Worm (Caenorhabditis elegans) whole organism, midembryonic: ENCODE measurements around the gene bnc-1.

Experiments used
- T22C8.4 ChIP-seq: fragments of 200-800 bp; sonication (Bioruptor generic); IDR thresholded peaks from 2 replicates; pipeline ENCODE4 v1.3.6; 2022; ENCODE audit warnings: missing genetic modification characterization, missing compliant biosample characterization
- cog-1 ChIP-seq: sonication (generic microtip); optimal IDR thresholded peaks from 2 replicates; lab custom pipeline; 2016; ENCODE audit warnings: missing genetic modification characterization, missing compliant biosample characterization
- flt-1 ChIP-seq: fragments of 200-800 bp; sonication (Bioruptor generic); IDR thresholded peaks from 2 replicates; pipeline ENCODE4 v1.3.6; 2022; ENCODE audit warnings: missing genetic modification characterization, missing compliant biosample characterization
- klf-2 ChIP-seq: fragments of 200-800 bp; sonication (Bioruptor generic); conservative IDR thresholded peaks from 2 replicates; pipeline ENCODE4 v1.3.6; 2022; ENCODE audit warnings: missing genetic modification reagents, missing genetic modification characterization, missing compliant biosample characterization
- med-1 ChIP-seq: sonication (generic microtip); optimal IDR thresholded peaks from 2 replicates; lab custom pipeline; 2017; ENCODE audit warnings: missing genetic modification characterization, mild to moderate bottlenecking, missing compliant biosample characterization, antibody characterized with exemption, missing genetic modification reagents; ENCODE audit not compliant: insufficient read depth
- ref-1 ChIP-seq: fragments of 200-800 bp; sonication (Bioruptor generic); conservative IDR thresholded peaks from 2 replicates; pipeline ENCODE4 v1.3.6; 2022; ENCODE audit warnings: missing genetic modification reagents, missing genetic modification characterization, missing compliant biosample characterization
- tab-1 ChIP-seq: fragments of 200-800 bp; sonication (Bioruptor generic); IDR thresholded peaks from 2 replicates; pipeline ENCODE4 v1.3.6; 2022; ENCODE audit warnings: missing genetic modification characterization, missing compliant biosample characterization
- ztf-23 ChIP-seq: fragments of 200-800 bp; sonication (Bioruptor generic); IDR thresholded peaks from 2 replicates; pipeline ENCODE4 v1.3.6; 2022; ENCODE audit warnings: missing genetic modification reagents, missing genetic modification characterization, missing compliant biosample characterization
- ztf-29 ChIP-seq: fragments of 200-800 bp; sonication (Bioruptor generic); IDR thresholded peaks from 2 replicates; pipeline ENCODE4 v1.3.6; 2022; ENCODE audit warnings: missing genetic modification reagents, missing genetic modification characterization, missing compliant biosample characterization

The bnc-1 gene

ce11 chrV:12251041-12251440 lies 25.8 kb downstream of the bnc-1 start, which contains the start of gene T04H1.5:
TSS of gene T04H1.5 (plus strand) at chrV:12251341.
- TF ChIP-seq ztf-23: no peak
- TF ChIP-seq ztf-29 (GFP tag; lab: Robert Waterston, UW): no peak
- no peak for TF ChIP-seq tab-1 (GFP tag; lab: Robert Waterston, UW)
- no peak for TF ChIP-seq klf-2 (GFP tag; lab: Robert Waterston, UW)
- TF ChIP-seq cog-1 (tag; lab: Kevin White, UChicago): no peak
- TF ChIP-seq flt-1 (GFP tag; lab: Robert Waterston, UW): no peak
- TF ChIP-seq T22C8.4 (GFP tag; lab: Robert Waterston, UW): no peak
- no peak for TF ChIP-seq med-1 (GFP tag; lab: Kevin White, UChicago)
- TF ChIP-seq ref-1: no peak

- TF ChIP-seq tab-1 (GFP tag; lab: Robert Waterston, UW) (no peak), T22C8.4 (GFP tag; lab: Robert Waterston, UW) (no peak), med-1 (GFP tag; lab: Kevin White, UChicago) (no peak)
Observed at ce11 chrV:12245777-12246452, 30.9 kb downstream of the bnc-1 start.

ce11 chrV:12244980-12245742 lies 31.7 kb downstream of the bnc-1 start, which contains the start of the genes T04H1.13, slfl-5 and rad-50:
TSS of gene T04H1.13 (minus strand) at chrV:12245030.
TSS of gene slfl-5 (minus strand) at chrV:12245044.
TSS of gene rad-50 (plus strand) at chrV:12245646.
- TF ChIP-seq ztf-23 (no peak), ref-1 (no peak), flt-1 (GFP tag; lab: Robert Waterston, UW) (no peak), klf-2 (GFP tag; lab: Robert Waterston, UW) (no peak), med-1 (GFP tag; lab: Kevin White, UChicago) (no peak), T22C8.4 (GFP tag; lab: Robert Waterston, UW) (no peak), tab-1 (GFP tag; lab: Robert Waterston, UW) (no peak), cog-1 (tag; lab: Kevin White, UChicago) (no peak), ztf-29 (GFP tag; lab: Robert Waterston, UW) (no peak)

- TF ChIP-seq ztf-29 (GFP tag; lab: Robert Waterston, UW) (no peak), ztf-23 (no peak), cog-1 (tag; lab: Kevin White, UChicago) (no peak), med-1 (GFP tag; lab: Kevin White, UChicago) (no peak), tab-1 (GFP tag; lab: Robert Waterston, UW) (no peak), ref-1 (no peak), flt-1 (GFP tag; lab: Robert Waterston, UW) (no peak), T22C8.4 (GFP tag; lab: Robert Waterston, UW) (no peak), klf-2 (GFP tag; lab: Robert Waterston, UW) (no peak)
Observed at ce11 chrV:12241126-12241525, 35.7 kb downstream of the bnc-1 start, which contains the start of gene ttr-22. TSS of gene ttr-22 (plus strand) at chrV:12241426.

- TF ChIP-seq klf-2 (GFP tag; lab: Robert Waterston, UW) (no peak), T22C8.4 (GFP tag; lab: Robert Waterston, UW) (no peak), ztf-23 (no peak), tab-1 (GFP tag; lab: Robert Waterston, UW) (no peak), flt-1 (GFP tag; lab: Robert Waterston, UW) (no peak), cog-1 (tag; lab: Kevin White, UChicago) (no peak), ref-1 (no peak), med-1 (GFP tag; lab: Kevin White, UChicago) (no peak), ztf-29 (GFP tag; lab: Robert Waterston, UW) (no peak)
Observed at ce11 chrV:12235502-12235901, 41.3 kb downstream of the bnc-1 start.

ce11 chrV:12234293-12235004 lies 42.4 kb downstream of the bnc-1 start, which contains the start of gene myo-3:
TSS of gene myo-3 (minus strand) at chrV:12234343.
- TF ChIP-seq ref-1: no peak
- no peak for TF ChIP-seq klf-2 (GFP tag; lab: Robert Waterston, UW)
- TF ChIP-seq ztf-29 (GFP tag; lab: Robert Waterston, UW): no peak
- no peak for TF ChIP-seq flt-1 (GFP tag; lab: Robert Waterston, UW)
- no peak for TF ChIP-seq med-1 (GFP tag; lab: Kevin White, UChicago)
- no peak for TF ChIP-seq T22C8.4 (GFP tag; lab: Robert Waterston, UW)
- no peak for TF ChIP-seq ztf-23
- TF ChIP-seq cog-1 (tag; lab: Kevin White, UChicago): no peak
- no peak for TF ChIP-seq tab-1 (GFP tag; lab: Robert Waterston, UW)

- TF ChIP-seq flt-1 (GFP tag; lab: Robert Waterston, UW): no peak
- no peak for TF ChIP-seq ztf-23
- TF ChIP-seq med-1 (GFP tag; lab: Kevin White, UChicago): no peak
- no peak for TF ChIP-seq klf-2 (GFP tag; lab: Robert Waterston, UW)
- no peak for TF ChIP-seq T22C8.4 (GFP tag; lab: Robert Waterston, UW)
- TF ChIP-seq ref-1: no peak
- no peak for TF ChIP-seq tab-1 (GFP tag; lab: Robert Waterston, UW)
- no peak for TF ChIP-seq cog-1 (tag; lab: Kevin White, UChicago)
- TF ChIP-seq ztf-29 (GFP tag; lab: Robert Waterston, UW): no peak
Observed at ce11 chrV:12233425-12233824, 43.4 kb downstream of the bnc-1 start.
